Worm (Caenorhabditis elegans) whole organism, early embryonic: ENCODE data around the gene cka-2.

Experiments
- B0310.2 ChIP-seq: sonication (generic microtip); optimal IDR thresholded peaks from 2 replicates; lab custom pipeline; 2016; ENCODE audit warnings: mild to moderate bottlenecking, missing genetic modification characterization, missing compliant biosample characterization
- F13C5.2 ChIP-seq: sonication (generic microtip); optimal IDR thresholded peaks from 2 replicates; lab custom pipeline; 2017; ENCODE audit warnings: mild to moderate bottlenecking, missing genetic modification characterization, inconsistent platforms, missing compliant biosample characterization
- aly-1 ChIP-seq: sonication (generic microtip); optimal IDR thresholded peaks from 2 replicates; lab custom pipeline; 2016; ENCODE audit warnings: missing genetic modification characterization, missing compliant biosample characterization
- ama-1 ChIP-seq: fragments of 150-350 bp; optimal IDR thresholded peaks from 2 replicates; lab custom pipeline; 2014
- ceh-13 ChIP-seq: fragments of 200-800 bp; sonication (Bioruptor generic); optimal IDR thresholded peaks from 2 replicates; lab custom pipeline; 2018; ENCODE audit warnings: mild to moderate bottlenecking, missing genetic modification characterization, missing compliant biosample characterization
- ceh-36 ChIP-seq: sonication (generic microtip); optimal IDR thresholded peaks from 2 replicates; lab custom pipeline; 2016; ENCODE audit warnings: missing genetic modification characterization, inconsistent platforms, missing compliant biosample characterization
- ets-7 ChIP-seq: sonication (generic microtip); optimal IDR thresholded peaks from 2 replicates; lab custom pipeline; 2016; ENCODE audit warnings: missing genotype, missing genetic modification characterization, missing compliant biosample characterization
- flt-1 ChIP-seq: fragments of 200-800 bp; sonication (Bioruptor generic); IDR thresholded peaks from 2 replicates; pipeline ENCODE4 v1.3.6; 2022; ENCODE audit warnings: missing genetic modification characterization, missing compliant biosample characterization
- hmbx-1 ChIP-seq: sonication (generic microtip); optimal IDR thresholded peaks from 2 replicates; lab custom pipeline; 2016; ENCODE audit warnings: mild to moderate bottlenecking, missing genetic modification characterization, missing compliant biosample characterization
- hmg-4 ChIP-seq: fragments of 200-800 bp; sonication (Bioruptor generic); optimal IDR thresholded peaks from 2 replicates; lab custom pipeline; 2018; ENCODE audit warnings: mild to moderate bottlenecking, missing genetic modification characterization, missing compliant biosample characterization
- hnd-1 ChIP-seq: sonication (generic microtip); optimal IDR thresholded peaks from 2 replicates; lab custom pipeline; 2016; ENCODE audit warnings: missing genetic modification characterization, missing compliant biosample characterization
- pes-1 ChIP-seq: fragments of 200-800 bp; sonication (Bioruptor generic); IDR thresholded peaks from 2 replicates; pipeline ENCODE4 v1.3.6; 2022; ENCODE audit warnings: missing genetic modification reagents, missing genetic modification characterization, missing compliant biosample characterization
- scrt-1 ChIP-seq: fragments of 200-800 bp; sonication (Bioruptor generic); IDR thresholded peaks from 2 replicates; pipeline ENCODE4 v1.3.6; 2022; ENCODE audit warnings: missing genetic modification characterization, missing compliant biosample characterization
- sea-1 ChIP-seq: fragments of 200-800 bp; sonication (Bioruptor generic); conservative IDR thresholded peaks from 2 replicates; pipeline ENCODE4 v1.3.6; 2022; ENCODE audit warnings: missing genetic modification characterization, missing compliant biosample characterization
- tbx-11 ChIP-seq: fragments of 200-800 bp; sonication (Bioruptor generic); IDR thresholded peaks from 2 replicates; pipeline ENCODE4 v1.3.6; 2022; ENCODE audit warnings: missing genetic modification characterization, missing compliant biosample characterization
- tbx-37 ChIP-seq: fragments of 200-800 bp; sonication (Bioruptor generic); conservative IDR thresholded peaks from 2 replicates; pipeline ENCODE4 v1.3.6; 2022; ENCODE audit warnings: missing genetic modification reagents, missing genetic modification characterization, missing compliant biosample characterization
- tra-4 ChIP-seq: sonication (generic microtip); optimal IDR thresholded peaks from 2 replicates; lab custom pipeline; 2017; ENCODE audit warnings: missing genetic modification characterization, missing compliant biosample characterization

cka-2 gene

DNA sequence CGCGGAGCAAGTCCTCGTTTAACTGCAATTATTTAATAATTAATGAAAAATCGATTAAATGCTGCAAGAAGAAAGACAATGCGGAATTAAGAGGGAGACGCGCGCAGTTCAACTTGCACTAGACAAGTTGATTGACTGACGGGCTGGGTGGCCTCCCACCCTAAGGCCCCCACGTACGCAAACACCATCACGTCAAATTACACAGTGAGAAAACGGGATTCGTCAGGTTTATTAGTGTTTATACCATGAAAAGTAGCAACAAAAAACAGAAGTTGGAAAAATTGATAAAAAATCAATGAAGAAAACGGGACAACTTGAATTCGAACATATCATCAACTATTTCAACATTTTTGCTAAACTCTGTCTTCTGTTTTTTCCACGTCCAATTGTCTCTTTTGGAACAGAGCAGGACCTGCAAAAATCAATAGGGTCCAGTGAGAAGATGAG is 21.7 kb downstream of the cka-2 start:
- peak; percentile 36; the same call in 1 of the 2 replicates for TF ChIP-seq tbx-37 (GFP tag; lab: Robert Waterston, UW)
- TF ChIP-seq ceh-36 (tag; lab: Kevin White, UChicago) = peak; percentile 12
- TF ChIP-seq pes-1 (GFP tag; lab: Robert Waterston, UW) = no peak

DNA sequence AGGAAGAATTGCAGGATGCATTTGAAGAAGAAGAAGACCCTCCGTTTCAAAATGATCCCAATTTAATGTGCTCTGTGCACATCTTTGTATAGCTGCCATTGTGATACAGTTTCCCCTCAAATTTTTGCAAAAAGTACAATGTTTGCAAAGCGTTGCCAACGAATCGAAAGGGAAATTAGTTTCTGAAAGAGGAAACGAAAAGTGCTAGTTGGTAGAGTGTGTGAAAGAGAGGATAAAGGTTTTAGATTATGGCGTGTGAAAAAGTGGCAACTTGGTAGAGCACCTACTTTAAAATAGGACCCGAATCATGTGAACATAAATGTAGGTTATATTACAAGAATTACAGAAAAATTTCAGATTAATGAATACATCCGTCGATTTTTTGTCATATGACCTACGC is 25.7 kb downstream of the cka-2 start, which contains the start of gene C52B9.8:
TSS of gene C52B9.8 (minus strand) at position 101 of the 400 bp plus-strand sequence.
- no peak for TF ChIP-seq ama-1 (lab: Kevin White, UChicago)
- TF ChIP-seq F13C5.2 (tag; lab: Kevin White, UChicago) = no peak
- no peak for TF ChIP-seq ceh-36 (tag; lab: Kevin White, UChicago)
- no peak for TF ChIP-seq flt-1 (GFP tag; lab: Robert Waterston, UW)
- no peak for TF ChIP-seq hmg-4
- no peak for TF ChIP-seq B0310.2 (tag; lab: Kevin White, UChicago)
- TF ChIP-seq aly-1 (tag; lab: Kevin White, UChicago) = no peak
- TF ChIP-seq hnd-1 (tag; lab: Kevin White, UChicago) = no peak
- TF ChIP-seq tra-4 (tag; lab: Kevin White, UChicago) = no peak
- TF ChIP-seq tbx-37 (GFP tag; lab: Robert Waterston, UW) = no peak

DNA sequence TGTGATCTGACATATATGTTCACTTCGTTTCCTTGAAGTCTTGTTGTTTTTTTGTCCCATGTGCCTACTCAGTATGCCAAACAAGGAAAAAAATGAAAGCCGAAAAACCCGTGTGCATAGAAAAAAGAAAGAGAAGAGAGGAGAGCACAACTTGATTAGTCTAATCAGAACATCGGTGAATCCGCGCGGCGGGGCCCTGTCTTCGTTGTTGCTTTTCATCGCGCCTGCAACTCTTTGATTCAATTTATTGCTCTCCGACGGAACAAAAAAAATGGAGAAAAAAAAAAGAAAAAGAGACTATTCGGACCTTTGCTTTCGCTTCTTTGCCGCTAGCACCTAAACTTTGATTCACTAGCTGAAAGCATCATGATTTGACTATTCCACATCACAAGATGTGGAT is 29.0 kb downstream of the cka-2 start:
- TF ChIP-seq scrt-1 (no peak), ceh-13 (GFP tag; lab: Kevin White, UChicago) (no peak), ets-7 (tag; lab: Kevin White, UChicago) (no peak), F13C5.2 (tag; lab: Kevin White, UChicago) (no peak), ama-1 (lab: Kevin White, UChicago) (no peak), pes-1 (GFP tag; lab: Robert Waterston, UW) (no peak), aly-1 (tag; lab: Kevin White, UChicago) (no peak), hnd-1 (tag; lab: Kevin White, UChicago) (no peak)

DNA sequence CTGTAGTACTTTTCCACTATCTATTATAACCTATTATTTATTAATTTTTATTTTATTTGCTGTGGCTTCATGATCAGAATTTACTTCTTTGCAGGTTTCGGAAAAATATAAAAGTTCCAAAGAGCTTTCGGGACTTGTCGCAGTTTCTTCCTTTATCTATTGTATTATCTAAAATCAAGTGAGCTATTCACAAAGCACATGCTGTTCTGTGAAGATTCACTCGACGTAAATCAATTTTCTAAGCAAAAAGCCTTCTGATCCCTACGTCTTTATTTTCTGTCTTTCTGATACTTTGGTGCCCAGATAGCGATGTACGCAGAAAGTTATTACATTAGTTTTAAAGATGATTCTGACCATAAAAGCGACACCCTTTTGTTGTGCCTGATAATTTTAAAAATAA is 31.2 kb downstream of the cka-2 start:
- no peak for TF ChIP-seq hmbx-1 (tag; lab: Kevin White, UChicago)
- TF ChIP-seq tra-4 (tag; lab: Kevin White, UChicago) = no peak
- no peak for TF ChIP-seq ceh-13 (GFP tag; lab: Kevin White, UChicago)
- TF ChIP-seq ceh-36 (tag; lab: Kevin White, UChicago) = no peak
- no peak for TF ChIP-seq hnd-1 (tag; lab: Kevin White, UChicago)
- TF ChIP-seq tbx-37 (GFP tag; lab: Robert Waterston, UW) = no peak
- no peak for TF ChIP-seq hmg-4
- TF ChIP-seq pes-1 (GFP tag; lab: Robert Waterston, UW) = no peak
- no peak for TF ChIP-seq F13C5.2 (tag; lab: Kevin White, UChicago)
- TF ChIP-seq B0310.2 (tag; lab: Kevin White, UChicago) = no peak
- no peak for TF ChIP-seq ama-1 (lab: Kevin White, UChicago)
- TF ChIP-seq tbx-11 (GFP tag; lab: Robert Waterston, UW) = no peak

DNA sequence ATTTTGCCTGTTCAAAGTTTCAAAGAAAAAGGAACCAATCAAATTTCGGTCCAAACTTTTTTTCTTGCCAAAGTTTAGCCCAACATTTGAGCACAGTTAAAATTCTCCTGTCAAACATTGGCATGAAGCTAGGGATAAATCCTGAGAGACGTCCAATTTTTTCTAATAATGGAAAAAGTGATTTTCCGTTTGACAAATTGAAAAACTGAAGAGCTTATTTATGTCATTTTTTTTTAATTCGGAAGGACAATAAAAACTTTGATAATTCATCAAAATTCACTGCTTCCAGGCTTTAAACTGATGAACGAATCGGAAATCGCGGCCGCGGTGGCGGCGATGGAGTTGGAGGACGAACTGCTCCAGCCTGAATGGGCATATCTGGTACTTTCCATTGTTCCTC is 34.6 kb downstream of the cka-2 start, which contains the start of gene dop-6:
TSS of gene dop-6 (plus strand) at position 301 of the 400 bp plus-strand sequence.
- no peak for TF ChIP-seq tra-4 (tag; lab: Kevin White, UChicago)
- TF ChIP-seq hmg-4 = no peak
- TF ChIP-seq hnd-1 (tag; lab: Kevin White, UChicago) = no peak
- TF ChIP-seq sea-1 (GFP tag; lab: Robert Waterston, UW) = no peak
- no peak for TF ChIP-seq pes-1 (GFP tag; lab: Robert Waterston, UW)
- TF ChIP-seq F13C5.2 (tag; lab: Kevin White, UChicago) = no peak
- no peak for TF ChIP-seq tbx-11 (GFP tag; lab: Robert Waterston, UW)
- TF ChIP-seq aly-1 (tag; lab: Kevin White, UChicago) = no peak
- TF ChIP-seq ceh-13 (GFP tag; lab: Kevin White, UChicago) = no peak
- no peak for TF ChIP-seq ama-1 (lab: Kevin White, UChicago)
- no peak for TF ChIP-seq B0310.2 (tag; lab: Kevin White, UChicago)
- TF ChIP-seq ets-7 (tag; lab: Kevin White, UChicago) = no peak
- TF ChIP-seq tbx-37 (GFP tag; lab: Robert Waterston, UW) = no peak
- no peak for TF ChIP-seq hmbx-1 (tag; lab: Kevin White, UChicago)
- no peak for TF ChIP-seq flt-1 (GFP tag; lab: Robert Waterston, UW)
- TF ChIP-seq scrt-1 = no peak

DNA sequence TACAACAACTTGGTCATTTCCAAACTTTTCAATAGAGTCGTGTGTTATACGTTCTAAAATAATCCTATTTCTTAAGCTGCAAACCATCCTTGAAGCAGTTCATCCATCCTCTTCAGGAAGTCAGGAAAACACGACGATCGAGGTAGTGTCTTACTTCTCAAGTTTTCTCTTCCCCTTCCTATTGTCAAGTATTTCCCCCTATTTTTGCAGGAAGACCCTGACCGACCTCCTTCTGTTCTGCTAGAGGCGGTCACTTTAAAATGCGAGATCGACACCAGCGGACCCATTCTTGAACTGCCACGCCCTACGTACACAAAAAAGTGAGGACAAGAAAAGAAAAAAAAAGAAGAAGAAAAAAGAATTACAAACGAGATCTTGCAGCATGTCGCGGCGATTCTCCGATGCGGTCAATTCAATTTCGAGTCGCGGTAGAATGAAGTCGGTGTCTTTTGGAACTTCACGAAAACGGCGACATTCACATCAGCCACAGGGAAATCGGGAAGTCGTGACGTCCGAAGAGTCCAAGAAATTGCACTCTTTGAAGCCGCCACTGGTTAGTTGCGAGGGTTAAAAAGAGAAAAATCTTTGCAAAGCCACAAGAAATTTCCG is 37.0 kb downstream of the cka-2 start:
- TF ChIP-seq hnd-1 (tag; lab: Kevin White, UChicago) = no peak
- TF ChIP-seq flt-1 (GFP tag; lab: Robert Waterston, UW) = no peak
- TF ChIP-seq B0310.2 (tag; lab: Kevin White, UChicago) = no peak
- no peak for TF ChIP-seq tra-4 (tag; lab: Kevin White, UChicago)
- no peak for TF ChIP-seq tbx-37 (GFP tag; lab: Robert Waterston, UW)
- TF ChIP-seq ama-1 (lab: Kevin White, UChicago) = no peak
- TF ChIP-seq F13C5.2 (tag; lab: Kevin White, UChicago) = no peak
- no peak for TF ChIP-seq scrt-1
- no peak for TF ChIP-seq aly-1 (tag; lab: Kevin White, UChicago)
- no peak for TF ChIP-seq hmg-4
- no peak for TF ChIP-seq sea-1 (GFP tag; lab: Robert Waterston, UW)
- TF ChIP-seq ceh-13 (GFP tag; lab: Kevin White, UChicago) = no peak
- no peak for TF ChIP-seq hmbx-1 (tag; lab: Kevin White, UChicago)

DNA sequence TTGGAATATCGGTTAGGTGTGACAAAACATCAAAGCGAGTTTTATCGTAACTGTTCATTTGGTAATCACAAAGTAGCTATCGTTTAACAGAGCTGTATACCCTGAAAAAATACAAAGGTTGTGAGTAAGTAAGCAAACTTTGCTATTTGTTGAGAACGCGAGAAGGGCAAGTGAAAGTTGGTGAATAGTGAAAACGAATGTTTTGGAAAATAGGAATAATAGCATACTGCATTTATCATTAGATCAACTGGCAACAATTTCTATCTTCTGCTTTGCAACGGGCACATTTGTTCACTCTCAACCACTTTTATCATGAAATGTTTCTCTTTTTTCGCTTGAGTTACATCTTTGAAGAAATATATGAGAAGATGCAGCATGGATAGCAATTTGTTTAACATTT is 42.9 kb downstream of the cka-2 start, which contains the start of gene C24A8.5:
TSS of gene C24A8.5 (minus strand) at position 101 of the 400 bp plus-strand sequence.
- no peak for TF ChIP-seq ceh-36 (tag; lab: Kevin White, UChicago)
- TF ChIP-seq hmg-4 = no peak
- no peak for TF ChIP-seq pes-1 (GFP tag; lab: Robert Waterston, UW)
- TF ChIP-seq B0310.2 (tag; lab: Kevin White, UChicago) = no peak
- no peak for TF ChIP-seq scrt-1
- TF ChIP-seq flt-1 (GFP tag; lab: Robert Waterston, UW) = no peak
- no peak for TF ChIP-seq ama-1 (lab: Kevin White, UChicago)
- no peak for TF ChIP-seq F13C5.2 (tag; lab: Kevin White, UChicago)
- TF ChIP-seq aly-1 (tag; lab: Kevin White, UChicago) = no peak
- TF ChIP-seq hnd-1 (tag; lab: Kevin White, UChicago) = no peak
- no peak for TF ChIP-seq ceh-13 (GFP tag; lab: Kevin White, UChicago)
- TF ChIP-seq sea-1 (GFP tag; lab: Robert Waterston, UW) = no peak
- TF ChIP-seq ets-7 (tag; lab: Kevin White, UChicago) = no peak
- TF ChIP-seq tbx-37 (GFP tag; lab: Robert Waterston, UW) = no peak
- no peak for TF ChIP-seq tra-4 (tag; lab: Kevin White, UChicago)
- no peak for TF ChIP-seq hmbx-1 (tag; lab: Kevin White, UChicago)
- no peak for TF ChIP-seq tbx-11 (GFP tag; lab: Robert Waterston, UW)
